Worm (Caenorhabditis elegans) whole organism, late embryonic: ENCODE data around the gene C07C7.1.

Experiments used
- K02D7.2 ChIP-seq: sonication (generic microtip); optimal IDR thresholded peaks from 2 replicates; lab custom pipeline; 2017; ENCODE audit warnings: mild to moderate bottlenecking, missing genetic modification characterization, missing compliant biosample characterization
- ama-1 ChIP-seq: fragments of 150-350 bp; optimal IDR thresholded peaks from 2 replicates; lab custom pipeline; 2014
- ceh-31 ChIP-seq: sonication (generic microtip); optimal IDR thresholded peaks from 2 replicates; lab custom pipeline; 2016; ENCODE audit warnings: missing genetic modification characterization, missing compliant biosample characterization
- fkh-10 ChIP-seq: fragments of 150-350 bp; optimal IDR thresholded peaks from 2 replicates; lab custom pipeline; 2014; ENCODE audit warnings: missing biosample characterization, missing genetic modification reagents, missing genetic modification characterization
- nhr-11 ChIP-seq: fragments of 150-350 bp; optimal IDR thresholded peaks from 2 replicates; lab custom pipeline; 2014; ENCODE audit warnings: missing biosample characterization, missing genetic modification characterization
- nhr-232 ChIP-seq: sonication (generic microtip); optimal IDR thresholded peaks from 2 replicates; lab custom pipeline; 2016; ENCODE audit warnings: missing genetic modification characterization, missing compliant biosample characterization
- pqm-1 ChIP-seq: sonication (generic microtip); optimal IDR thresholded peaks from 2 replicates; lab custom pipeline; 2016; ENCODE audit warnings: missing genetic modification characterization, missing compliant biosample characterization
- rnt-1 ChIP-seq: sonication (generic microtip); optimal IDR thresholded peaks from 2 replicates; lab custom pipeline; 2016; ENCODE audit warnings: missing genetic modification characterization, missing compliant biosample characterization
- sox-4 ChIP-seq: sonication (generic microtip); optimal IDR thresholded peaks from 2 replicates; lab custom pipeline; 2017; ENCODE audit warnings: mild to moderate bottlenecking, missing genetic modification characterization, inconsistent platforms, missing compliant biosample characterization
- tbx-2 ChIP-seq: sonication (generic microtip); optimal IDR thresholded peaks from 2 replicates; lab custom pipeline; 2016; ENCODE audit warnings: missing genetic modification characterization, missing compliant biosample characterization
- ttx-3 ChIP-seq: sonication (generic microtip); optimal IDR thresholded peaks from 2 replicates; lab custom pipeline; 2016; ENCODE audit warnings: missing genetic modification reagents, missing genetic modification characterization, missing compliant biosample characterization
- unc-55 ChIP-seq: sonication (generic microtip); optimal IDR thresholded peaks from 2 replicates; lab custom pipeline; 2017; ENCODE audit warnings: missing biosample characterization, missing genetic modification reagents, missing genetic modification characterization
- ztf-16 ChIP-seq: sonication (generic microtip); optimal IDR thresholded peaks from 2 replicates; lab custom pipeline; 2017; ENCODE audit warnings: missing genetic modification characterization, missing compliant biosample characterization

- TF ChIP-seq rnt-1 (tag; lab: Kevin White, UChicago) (no peak), nhr-11 (tag; lab: Kevin White, UChicago) (no peak), ceh-31 (tag; lab: Kevin White, UChicago) (no peak), pqm-1 (tag; lab: Kevin White, UChicago) (no peak), ama-1 (lab: Kevin White, UChicago) (no peak), ttx-3 (tag; lab: Kevin White, UChicago) (no peak), tbx-2 (no peak), K02D7.2 (tag; lab: Kevin White, UChicago) (no peak), nhr-232 (tag; lab: Kevin White, UChicago) (no peak), sox-4 (tag; lab: Kevin White, UChicago) (no peak), unc-55 (GFP tag; lab: Kevin White, UChicago) (no peak), fkh-10 (no peak), ztf-16 (tag; lab: Kevin White, UChicago) (no peak)
These were observed 30.2 kb downstream of the C07C7.1 start for ce11 chrIV:9214823-9215222.
